Worm (Caenorhabditis elegans) whole organism, L1 larva: ENCODE data around the gene F35C11.4.

Source experiments
- lsy-2 ChIP-seq, 2 experiments: fragments of 150-350 bp; optimal IDR thresholded peaks; 2 replicates each; lab custom pipeline; 2014; ENCODE audit warnings: missing biosample characterization in 2 of 2, missing genetic modification characterization in 2 of 2
- mdl-1 ChIP-seq, 2 experiments: fragments of 150-350 bp; optimal IDR thresholded peaks; 2 replicates each; lab custom pipeline; 2014 to 2017; ENCODE audit warnings: missing biosample characterization in 2 of 2, missing genetic modification characterization in 2 of 2, inconsistent platforms in 1 of 2
- nhr-11 ChIP-seq: fragments of 150-350 bp; optimal IDR thresholded peaks from 2 replicates; lab custom pipeline; 2014; ENCODE audit warnings: missing biosample characterization, missing genetic modification characterization
- nhr-76 ChIP-seq: sonication (generic microtip); optimal IDR thresholded peaks from 2 replicates; lab custom pipeline; 2017; ENCODE audit warnings: missing biosample characterization, missing genetic modification characterization
- snpc-4 ChIP-seq: fragments of 150-350 bp; optimal IDR thresholded peaks from 2 replicates; lab custom pipeline; 2014; ENCODE audit warnings: missing biosample characterization, missing genetic modification characterization
- tlp-1 ChIP-seq: fragments of 150-350 bp; optimal IDR thresholded peaks from 2 replicates; lab custom pipeline; 2014; ENCODE audit warnings: missing biosample characterization, missing genetic modification characterization

DNA sequence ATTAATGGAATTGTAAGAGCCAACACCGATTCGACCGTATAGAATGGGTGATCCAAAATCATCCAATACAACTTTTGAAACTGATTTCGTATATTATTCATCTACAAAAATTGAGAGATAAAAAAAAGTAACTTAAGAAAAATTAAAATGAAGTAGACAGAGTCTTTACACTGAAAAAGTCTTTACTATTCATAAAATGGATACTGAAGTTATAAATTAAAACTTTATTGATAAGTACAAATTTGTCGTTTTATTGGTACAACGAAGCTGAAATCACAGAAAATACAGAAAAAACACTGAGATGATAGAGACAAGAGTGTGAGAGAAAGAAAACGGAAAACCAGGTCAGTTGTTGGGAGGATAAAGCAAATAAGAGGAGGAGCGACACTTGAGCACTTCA lies 34.4 kb upstream of the F35C11.4 start, which contains the start of gene M110.10:
- no peak for TF ChIP-seq mdl-1 (tag; optimal IDR thresholded peaks at IDR 0.05; lab: Kevin White, UChicago)
- TF ChIP-seq tlp-1 (tag; lab: Kevin White, UChicago), result no peak
- no peak for TF ChIP-seq nhr-76 (tag; lab: Kevin White, UChicago)
- no peak for TF ChIP-seq nhr-11
- TF ChIP-seq lsy-2 (tag; optimal IDR thresholded peaks at IDR 0.05; lab: Kevin White, UChicago), result no peak
- TF ChIP-seq snpc-4 (tag; lab: Kevin White, UChicago), result no peak
